Fruit fly (Drosophila melanogaster): Measurements from ENCODE around the gene CG14540.
A peak's percentile ranks its signal among the peaks of the same experiment; 100 is the strongest.

The CG14540 gene

dm6 chr3R:25941310-25941709, 17.8 kb upstream of the CG14540 start (continued):
- TF ChIP-seq Fer1 (GFP tag; optimal IDR thresholded peaks at IDR 0.05), result no peak
- no peak for TF ChIP-seq knrl (GFP tag; IDR thresholded peaks at IDR 0.05; ENCODE audit: partially characterized antibody)
- TF ChIP-seq Awh (GFP tag; IDR thresholded peaks at IDR 0.05), result no peak
- no peak for TF ChIP-seq aop (GFP tag; IDR thresholded peaks at IDR 0.05)
- TF ChIP-seq CG31441 (GFP tag; IDR thresholded peaks at IDR 0.05), result no peak
- TF ChIP-seq CG15073 (GFP tag; optimal IDR thresholded peaks at IDR 0.05), result no peak

DNA sequence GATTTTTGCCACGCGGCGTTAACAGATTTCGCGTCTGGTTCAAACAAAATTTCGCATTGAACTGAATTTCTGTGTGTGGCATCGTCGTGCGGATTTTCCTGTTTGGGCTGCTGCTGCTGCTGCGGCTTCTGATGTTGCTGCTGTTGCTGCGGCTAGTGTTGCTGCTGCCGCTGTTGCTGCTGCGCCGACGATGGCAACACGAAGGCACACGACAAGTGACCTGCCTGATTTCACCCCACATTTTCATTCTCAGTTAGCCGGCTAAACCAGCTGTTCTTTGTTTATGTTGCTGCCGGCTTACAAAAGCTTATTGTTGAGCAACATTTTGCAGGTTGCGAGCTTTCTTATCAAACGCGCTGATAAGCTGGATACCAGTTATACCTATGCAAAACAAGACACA, 3.0 kb upstream of the CG14540 start, which contains the start of gene CCAP-R:
TSS of gene CCAP-R (minus strand) at position 179 of the 400 bp plus-strand sequence.
- TF ChIP-seq Adf1 (GFP tag; IDR thresholded peaks at IDR 0.05) (0 out of 2 replicates have a peak, but pooled peaks have one; percentile 51), tx (GFP tag; optimal IDR thresholded peaks at IDR 0.05) (no peak), CG8281 (tag; optimal IDR thresholded peaks at IDR 0.05) (no peak), lov (optimal IDR thresholded peaks at IDR 0.05) (no peak), lov (GFP tag; IDR thresholded peaks at IDR 0.05) (no peak), crp (GFP tag; optimal IDR thresholded peaks at IDR 0.05) (peak in 1 of 2 experiments; percentile 26), CG11504 (tag; optimal IDR thresholded peaks at IDR 0.05) (peak; percentile 99), Hr3 (GFP tag; optimal IDR thresholded peaks at IDR 0.05) (no peak), CG2875 (GFP tag; optimal IDR thresholded peaks at IDR 0.05) (no peak), CG13287 (GFP tag; IDR thresholded peaks at IDR 0.05; ENCODE audit: partially characterized antibody) (peak; percentile 19; the same call in 1 of the 2 replicates), Oaz (GFP tag; IDR thresholded peaks at IDR 0.05) (no peak), CG34422 (GFP tag; IDR thresholded peaks at IDR 0.05) (no peak), CG32532 (GFP tag; IDR thresholded peaks at IDR 0.05) (no peak), Deaf1 (tag; optimal IDR thresholded peaks at IDR 0.05) (peak; percentile 82), Atf3 (GFP tag; optimal IDR thresholded peaks at IDR 0.05) (no peak)

- TF ChIP-seq Ets65A (GFP tag) (peak; percentile 69), Sox100B (GFP tag; optimal IDR thresholded peaks at IDR 0.05) (no peak)
Measured at dm6 chr3R:25961694-25962093, 2.6 kb downstream of the CG14540 start, which contains the start of gene boss. boss (plus strand) TSS chr3R:25961994.

DNA sequence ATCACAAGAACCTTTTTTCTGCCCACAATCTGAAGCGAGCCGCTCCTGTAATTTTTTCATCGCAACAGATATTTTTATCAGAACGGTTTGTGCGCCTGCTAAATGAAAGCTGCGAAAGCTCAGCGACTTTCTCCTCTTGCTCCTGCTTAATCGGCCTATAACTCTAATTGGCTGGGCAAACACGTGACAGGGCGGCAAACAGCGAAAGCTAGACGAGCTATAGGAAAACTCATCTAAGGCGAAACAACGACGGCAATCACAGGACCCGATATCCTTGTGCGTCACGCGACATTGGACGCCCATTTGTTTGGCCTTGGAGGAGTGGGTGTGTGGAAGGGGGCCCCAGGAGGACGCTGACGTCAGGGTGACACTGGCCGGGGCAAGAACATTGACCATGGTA, 7.9 kb downstream of the CG14540 start:
- TF ChIP-seq CG11504 (tag; optimal IDR thresholded peaks at IDR 0.05), result peak; percentile 29
- TF ChIP-seq TFAM (GFP tag; optimal IDR thresholded peaks at IDR 0.05), result no peak
- peak; percentile 91 for TF ChIP-seq abd-A (tag; optimal IDR thresholded peaks at IDR 0.05)
- peak; percentile 82 for TF ChIP-seq Ets65A (GFP tag)
- no peak for TF ChIP-seq CG31388 (GFP tag; optimal IDR thresholded peaks at IDR 0.05)
- 0 out of 2 replicates have a peak, but pooled peaks have one; percentile 6 for TF ChIP-seq CG9932 (GFP tag; IDR thresholded peaks at IDR 0.05)
- no peak for TF ChIP-seq tgo (GFP tag; IDR thresholded peaks at IDR 0.05)
- peak; percentile 55 for TF ChIP-seq CG2120 (GFP tag; optimal IDR thresholded peaks at IDR 0.05)
- TF ChIP-seq CG18599 (GFP tag; optimal IDR thresholded peaks at IDR 0.05), result peak; percentile 24
- TF ChIP-seq slbo (GFP tag; IDR thresholded peaks at IDR 0.05), result peak; percentile 49; the same call in 1 of the 2 replicates
- TF ChIP-seq cwo (GFP tag; optimal IDR thresholded peaks at IDR 0.05), result peak; percentile 94
- no peak for TF ChIP-seq CG12236 (GFP tag; optimal IDR thresholded peaks at IDR 0.05)
- no peak for TF ChIP-seq shn (GFP tag; optimal IDR thresholded peaks at IDR 0.05)
- TF ChIP-seq row (GFP tag; IDR thresholded peaks at IDR 0.05), result peak; percentile 35; the same call in 1 of the 3 replicates
- TF ChIP-seq CG10543 (GFP tag; optimal IDR thresholded peaks at IDR 0.05), result no peak
